Fruit fly (Drosophila melanogaster): ENCODE measurements around the gene mRpS24.

The mRpS24 gene

DNA sequence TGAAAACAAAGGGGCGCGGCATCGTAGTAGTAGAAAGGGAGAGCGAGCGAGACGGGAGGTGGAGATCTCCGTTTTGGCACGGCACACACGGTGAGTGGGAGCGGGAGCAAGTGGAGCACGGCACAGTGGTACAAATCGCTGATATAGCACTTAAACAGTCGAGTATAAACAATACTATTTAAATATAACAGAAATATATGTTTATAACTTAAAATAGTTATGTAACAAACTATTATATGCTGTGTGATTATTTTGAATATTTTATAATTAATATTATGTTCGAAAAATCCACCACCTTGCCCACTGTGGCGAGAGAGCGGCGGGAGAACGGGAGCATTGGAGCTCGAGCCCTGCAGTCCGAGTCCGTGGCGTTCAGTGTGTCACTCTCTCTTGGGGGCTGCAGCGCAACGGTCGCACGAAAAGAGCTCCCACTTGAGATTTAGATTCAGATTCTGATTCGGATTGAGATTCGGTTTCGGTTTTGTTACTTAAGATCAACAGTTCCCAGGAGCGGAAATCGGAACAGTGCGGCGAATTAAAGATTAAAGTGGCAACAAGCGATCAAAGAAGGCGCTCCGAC lies 22.2 kb downstream of the mRpS24 start, which contains the start of gene Kal1 (continued):
- peak; percentile 95 for TF ChIP-seq CG2875 (GFP tag; optimal IDR thresholded peaks at IDR 0.05)
- peak; percentile 81 for TF ChIP-seq CG12071 (GFP tag; optimal IDR thresholded peaks at IDR 0.05)
- TF ChIP-seq Sox100B (GFP tag; optimal IDR thresholded peaks at IDR 0.05) = peak; percentile 95
- peak; percentile 82 for TF ChIP-seq scrt (GFP tag; optimal IDR thresholded peaks at IDR 0.05)
- peak; percentile 97 for TF ChIP-seq row (GFP tag; IDR thresholded peaks at IDR 0.05)
- no peak for TF ChIP-seq Poxn (GFP tag; IDR thresholded peaks at IDR 0.05)
- no peak for TF ChIP-seq CG1647 (GFP tag; optimal IDR thresholded peaks at IDR 0.05)
- peak; percentile 6 to 9 for TF ChIP-seq chif (GFP tag; optimal IDR thresholded peaks at IDR 0.05)
- TF ChIP-seq Ets65A (GFP tag) = peak; percentile 85
- peak; percentile 89 for TF ChIP-seq CG1024 (GFP tag; IDR thresholded peaks at IDR 0.05)
- peak; percentile 69 for TF ChIP-seq gsb (GFP tag; IDR thresholded peaks at IDR 0.05)
- no peak for TF ChIP-seq CG9609 (GFP tag; optimal IDR thresholded peaks at IDR 0.05)
- TF ChIP-seq CG3407 (GFP tag; optimal IDR thresholded peaks at IDR 0.05) = peak; percentile 94
- TF ChIP-seq CG2120 (GFP tag; optimal IDR thresholded peaks at IDR 0.05) = peak; percentile 17
- TF ChIP-seq ase (GFP tag; IDR thresholded peaks at IDR 0.05) = peak; percentile 86
- peak; percentile 90 for TF ChIP-seq ken (GFP tag; IDR thresholded peaks at IDR 0.05)
- peak; percentile 94 for TF ChIP-seq CG1529 (GFP tag; optimal IDR thresholded peaks at IDR 0.05)
- TF ChIP-seq nom (GFP tag; optimal IDR thresholded peaks at IDR 0.05) = peak; percentile 97
- TF ChIP-seq CG6791 (GFP tag; IDR thresholded peaks at IDR 0.05; ENCODE audit: partially characterized antibody) = no peak
- TF ChIP-seq HLH54F (GFP tag; optimal IDR thresholded peaks at IDR 0.05) = no peak
- TF ChIP-seq Dfd (GFP tag; optimal IDR thresholded peaks at IDR 0.05) = no peak
- TF ChIP-seq CG7928 (GFP tag; optimal IDR thresholded peaks at IDR 0.05) = peak; percentile 18
- TF ChIP-seq sug (tag; optimal IDR thresholded peaks at IDR 0.05) = peak; percentile 54
- TF ChIP-seq CG10979 (tag; optimal IDR thresholded peaks at IDR 0.05) = peak; percentile 97
- peak; percentile 35 for TF ChIP-seq gcm2 (GFP tag; optimal IDR thresholded peaks at IDR 0.05)
- peak in 1 of 2 experiments; percentile 95 for TF ChIP-seq Eip74EF (GFP tag; optimal IDR thresholded peaks at IDR 0.05)
- peak; percentile 83 for TF ChIP-seq CG10654 (GFP tag; optimal IDR thresholded peaks at IDR 0.05)
- TF ChIP-seq CG14441 (GFP tag; IDR thresholded peaks at IDR 0.05) = peak; percentile 90
- peak; percentile 94 for TF ChIP-seq otp (GFP tag; IDR thresholded peaks at IDR 0.05)
- TF ChIP-seq CG1603 (tag; optimal IDR thresholded peaks at IDR 0.05) = peak; percentile 88
- peak; percentile 66 for TF ChIP-seq CG10274 (GFP tag; optimal IDR thresholded peaks at IDR 0.05)
- TF ChIP-seq stwl (tag; optimal IDR thresholded peaks at IDR 0.05) = peak; percentile 32
- TF ChIP-seq grau (tag; optimal IDR thresholded peaks at IDR 0.05) = peak; percentile 92
- peak; percentile 72 for TF ChIP-seq toy (GFP tag; IDR thresholded peaks at IDR 0.05)
- TF ChIP-seq CG14050 (GFP tag; IDR thresholded peaks at IDR 0.05) = peak; percentile 91
- TF ChIP-seq lbe (GFP tag; optimal IDR thresholded peaks at IDR 0.05) = peak; percentile 96
- no peak for TF ChIP-seq CG8944 (GFP tag; optimal IDR thresholded peaks at IDR 0.05)
- peak; percentile 68 for TF ChIP-seq CG4360 (GFP tag; IDR thresholded peaks at IDR 0.05)
- TF ChIP-seq dmrt11E (tag; optimal IDR thresholded peaks at IDR 0.05) = peak; percentile 93
- peak; percentile 92 for TF ChIP-seq CG2678 (tag; optimal IDR thresholded peaks at IDR 0.05)
- TF ChIP-seq ap (GFP tag; IDR thresholded peaks at IDR 0.05) = peak; percentile 89
- TF ChIP-seq Optix (GFP tag; IDR thresholded peaks at IDR 0.05) = peak; percentile 90
- TF ChIP-seq pan (optimal IDR thresholded peaks at IDR 0.05) = no peak
- TF ChIP-seq pan (GFP tag; optimal IDR thresholded peaks at IDR 0.05 in 1 of 2, IDR thresholded peaks at IDR 0.05 in 1 of 2) = peak in 1 of 2 experiments; percentile 94
- peak; percentile 81 for TF ChIP-seq CG14667 (GFP tag; IDR thresholded peaks at IDR 0.05)
- TF ChIP-seq CG2712 (tag; optimal IDR thresholded peaks at IDR 0.05) = peak; percentile 97
- TF ChIP-seq lola (GFP tag; optimal IDR thresholded peaks at IDR 0.05) = peak in 1 of 3 experiments; percentile 90
- no peak for TF ChIP-seq tna (GFP tag; IDR thresholded peaks at IDR 0.05; ENCODE audit: partially characterized antibody)
- TF ChIP-seq Bteb2 (GFP tag; optimal IDR thresholded peaks at IDR 0.05) = no peak
- peak; percentile 47; the same call in 2 of the 3 replicates for TF ChIP-seq vnd (GFP tag; IDR thresholded peaks at IDR 0.05; ENCODE audit: partially characterized antibody)
